Worm (Caenorhabditis elegans): ENCODE measurements around the gene Y58A7A.3.

ce11 chrV:5084957-5085465 lies 4.3 kb upstream of the Y58A7A.3 start, which contains the start of gene Y58A7A.4:
- TF ChIP-seq snpc-4 (tag; optimal IDR thresholded peaks at IDR 0.05) (no peak), lsy-2 (tag; optimal IDR thresholded peaks at IDR 0.05) (no peak), skn-1 (tag; optimal IDR thresholded peaks at IDR 0.05) (no peak)

Data from whole organism, L2 larva.